Fruit fly (Drosophila melanogaster): Measurements from ENCODE around the gene cv.

The cv gene

dm6 chrX:5717741-5718475 lies 28.1 kb downstream of the cv start, which contains the start of gene CG33080 (continued):
- TF ChIP-seq CG7745 (tag; optimal IDR thresholded peaks at IDR 0.05) (no peak), CG6272 (GFP tag; IDR thresholded peaks at IDR 0.05) (no peak), Hmr (GFP tag; optimal IDR thresholded peaks at IDR 0.05) (peak; percentile 29), CG7928 (GFP tag; optimal IDR thresholded peaks at IDR 0.05) (no peak), CG7839 (tag; optimal IDR thresholded peaks at IDR 0.05) (no peak), ewg (GFP tag; optimal IDR thresholded peaks at IDR 0.05) (no peak), stwl (tag; optimal IDR thresholded peaks at IDR 0.05) (no peak), sisA (GFP tag; IDR thresholded peaks at IDR 0.05) (0 out of 2 replicates have a peak, but pooled peaks have one; percentile 15), CG10321 (GFP tag; IDR thresholded peaks at IDR 0.05) (no peak), salm (tag; optimal IDR thresholded peaks at IDR 0.05) (no peak), CG2678 (tag; optimal IDR thresholded peaks at IDR 0.05) (peak; percentile 12), CG11085 (GFP tag; IDR thresholded peaks at IDR 0.05) (0 out of 2 replicates have a peak, but pooled peaks have one; percentile 23), CG13894 (tag; optimal IDR thresholded peaks at IDR 0.05) (no peak), peb (GFP tag; IDR thresholded peaks at IDR 0.05) (no peak), al (GFP tag; IDR thresholded peaks at IDR 0.05) (no peak; the same call in 1 of the 2 replicates), Hmx (GFP tag; optimal IDR thresholded peaks at IDR 0.05) (no peak), HmgZ (tag; optimal IDR thresholded peaks at IDR 0.05) (no peak), Hr39 (optimal IDR thresholded peaks at IDR 0.05) (no peak), CG6254 (GFP tag; optimal IDR thresholded peaks at IDR 0.05) (no peak), CG11696 (GFP tag; IDR thresholded peaks at IDR 0.05) (no peak), CG13624 (GFP tag; optimal IDR thresholded peaks at IDR 0.05) (no peak), chinmo (GFP tag; IDR thresholded peaks at IDR 0.05; ENCODE audit: partially characterized antibody) (no peak), CG4854 (GFP tag; optimal IDR thresholded peaks at IDR 0.05) (no peak), tup (GFP tag; optimal IDR thresholded peaks at IDR 0.05) (no peak)

- 0 out of 2 replicates have a peak, but pooled peaks have one; percentile 20 for TF ChIP-seq danr (GFP tag; IDR thresholded peaks at IDR 0.05)
- TF ChIP-seq CG10543 (GFP tag; optimal IDR thresholded peaks at IDR 0.05) = peak; percentile 72
- TF ChIP-seq Bgb (GFP tag; IDR thresholded peaks at IDR 0.05; ENCODE audit: partially characterized antibody) = no peak
- TF ChIP-seq CG2875 (GFP tag; optimal IDR thresholded peaks at IDR 0.05) = no peak
- no peak for TF ChIP-seq eyg (GFP tag; optimal IDR thresholded peaks at IDR 0.05)
- no peak for TF ChIP-seq H15 (GFP tag; IDR thresholded peaks at IDR 0.05)
- peak; percentile 65 for TF ChIP-seq CG10209 (GFP tag; optimal IDR thresholded peaks at IDR 0.05)
- TF ChIP-seq unpg (GFP tag; optimal IDR thresholded peaks at IDR 0.05) = peak; percentile 64
- TF ChIP-seq Atf3 (GFP tag; optimal IDR thresholded peaks at IDR 0.05) = no peak
- TF ChIP-seq rib (GFP tag; IDR thresholded peaks at IDR 0.05) = peak; percentile 84
- TF ChIP-seq dati (GFP tag; IDR thresholded peaks at IDR 0.05) = no peak
- TF ChIP-seq CrebB (tag; optimal IDR thresholded peaks at IDR 0.05) = peak; percentile 8
- TF ChIP-seq Six4 (GFP tag; optimal IDR thresholded peaks at IDR 0.05) = no peak
- peak; percentile 50 for TF ChIP-seq Adf1 (GFP tag; IDR thresholded peaks at IDR 0.05)
- TF ChIP-seq CG10274 (GFP tag; optimal IDR thresholded peaks at IDR 0.05) = peak; percentile 38
- TF ChIP-seq YL-1 (GFP tag; optimal IDR thresholded peaks at IDR 0.05) = no peak
- no peak for TF ChIP-seq luna (GFP tag; optimal IDR thresholded peaks at IDR 0.05)
- TF ChIP-seq CHES-1-like (GFP tag; optimal IDR thresholded peaks at IDR 0.05) = no peak
- peak; percentile 9 for TF ChIP-seq Hr3 (GFP tag; optimal IDR thresholded peaks at IDR 0.05)
- peak; percentile 69 for TF ChIP-seq CG11247 (GFP tag; IDR thresholded peaks at IDR 0.05)
- peak; percentile 57 for TF ChIP-seq CG12155 (GFP tag; optimal IDR thresholded peaks at IDR 0.05)
- TF ChIP-seq scrt (GFP tag; optimal IDR thresholded peaks at IDR 0.05) = peak; percentile 58
- TF ChIP-seq ci (GFP tag; IDR thresholded peaks at IDR 0.05) = peak; percentile 63; the same call in 1 of the 3 replicates
- no peak for TF ChIP-seq Asciz (GFP tag; optimal IDR thresholded peaks at IDR 0.05)
- TF ChIP-seq Hr39 (optimal IDR thresholded peaks at IDR 0.05) = no peak
- peak; percentile 51; the same call in 1 of the 2 replicates for TF ChIP-seq gsb (GFP tag; IDR thresholded peaks at IDR 0.05)
- peak; percentile 65 for TF ChIP-seq CG6689 (GFP tag; IDR thresholded peaks at IDR 0.05)
Measured at dm6 chrX:5718476-5719012, 28.7 kb downstream of the cv start.
